Worm (Caenorhabditis elegans): ENCODE results near the gene col-122.

The col-122 gene

DNA sequence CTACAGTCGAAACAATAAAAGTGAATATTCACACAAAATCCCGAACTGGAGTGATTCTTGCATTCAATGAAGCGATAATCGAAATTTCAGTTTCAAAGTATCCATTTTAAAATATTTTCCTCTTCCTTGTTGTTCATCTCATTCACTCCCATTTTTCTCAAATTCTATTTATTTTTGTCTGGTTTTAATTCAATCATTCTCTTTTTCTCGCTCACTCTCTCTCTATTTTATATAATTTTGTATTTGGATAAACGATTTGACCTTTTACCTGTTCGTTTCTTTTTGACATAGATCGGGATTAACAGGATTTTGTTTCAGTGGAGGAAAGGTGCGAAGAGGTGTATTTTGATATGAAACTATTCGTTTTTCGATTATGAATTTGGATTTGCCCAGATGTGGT is 17.2 kb upstream of the col-122 start, which contains the start of gene T05A1.5:
Gene T05A1.5 (plus strand): TSS at position 301 of the 400 bp plus-strand sequence.
- TF ChIP-seq ets-4 (GFP tag; optimal IDR thresholded peaks at IDR 0.05) (no peak), sptf-2 (GFP tag; optimal IDR thresholded peaks at IDR 0.05) (no peak), nhr-120 (GFP tag; IDR thresholded peaks at IDR 0.05) (no peak), T07F8.4 (tag; optimal IDR thresholded peaks at IDR 0.05) (no peak), Y79H2A.3 (GFP tag; conservative IDR thresholded peaks at IDR 0.05) (no peak), efl-1 (GFP tag; optimal IDR thresholded peaks at IDR 0.05) (no peak), tbp1 (GFP tag; optimal IDR thresholded peaks at IDR 0.05) (no peak), madf-8 (GFP tag; conservative IDR thresholded peaks at IDR 0.05) (no peak), lsy-27 (tag; optimal IDR thresholded peaks at IDR 0.05; ENCODE audit: borderline replicate concordance, insufficient read depth) (no peak), sea-2 (GFP tag; IDR thresholded peaks at IDR 0.05) (no peak), C17E4.6 (GFP tag; IDR thresholded peaks at IDR 0.05) (no peak), F55B11.4 (tag; optimal IDR thresholded peaks at IDR 0.05; ENCODE audit: borderline replicate concordance, insufficient read depth) (no peak), madf-10 (tag; optimal IDR thresholded peaks at IDR 0.05) (no peak), nhr-90 (tag; optimal IDR thresholded peaks at IDR 0.05) (no peak), egl-18 (GFP tag; IDR thresholded peaks at IDR 0.05) (no peak), fkh-3 (tag; optimal IDR thresholded peaks at IDR 0.05) (no peak)

ce11 chrIV:9563529-9564376 is 574 bp downstream of the col-122 start:
- peak; percentile 24 for TF ChIP-seq F22D6.2 (tag; optimal IDR thresholded peaks at IDR 0.05)
- TF ChIP-seq lin-26 (GFP tag; IDR thresholded peaks at IDR 0.05): peak; percentile 81
- TF ChIP-seq fkh-3 (tag; optimal IDR thresholded peaks at IDR 0.05): no peak
- no peak for TF ChIP-seq F33H1.4 (GFP tag; IDR thresholded peaks at IDR 0.05)
- TF ChIP-seq B0019.2 (GFP tag; conservative IDR thresholded peaks at IDR 0.05): no peak
- TF ChIP-seq madf-6 (GFP tag; IDR thresholded peaks at IDR 0.05): no peak
- no peak for TF ChIP-seq ztf-3 (GFP tag; optimal IDR thresholded peaks at IDR 0.05)
- TF ChIP-seq hmg-1.2 (GFP tag; IDR thresholded peaks at IDR 0.05): no peak
- no peak for TF ChIP-seq lin-35 (GFP tag; optimal IDR thresholded peaks at IDR 0.05)
- peak; percentile 18 for TF ChIP-seq nhr-90 (tag; optimal IDR thresholded peaks at IDR 0.05)
- TF ChIP-seq ztf-18 (tag; optimal IDR thresholded peaks at IDR 0.05): peak; percentile 22
- no peak for TF ChIP-seq F57A8.1 (GFP tag; optimal IDR thresholded peaks at IDR 0.05)
- peak; percentile 10 for TF ChIP-seq ets-4 (GFP tag; optimal IDR thresholded peaks at IDR 0.05)
- no peak for TF ChIP-seq C17E4.6 (GFP tag; IDR thresholded peaks at IDR 0.05)
- no peak for TF ChIP-seq B0035.1 (tag; optimal IDR thresholded peaks at IDR 0.05)
- no peak for TF ChIP-seq nhr-27 (tag; optimal IDR thresholded peaks at IDR 0.05)
- no peak for TF ChIP-seq aptf-3 (GFP tag; IDR thresholded peaks at IDR 0.05)
- no peak for TF ChIP-seq C06A6.2 (GFP tag; conservative IDR thresholded peaks at IDR 0.05)
- no peak for TF ChIP-seq madf-10 (tag; optimal IDR thresholded peaks at IDR 0.05)
- TF ChIP-seq Y53G8AR.9 (GFP tag; conservative IDR thresholded peaks at IDR 0.05): no peak
- no peak for TF ChIP-seq athp-1 (tag; optimal IDR thresholded peaks at IDR 0.05)
- no peak for TF ChIP-seq Y95B8A.8 (GFP tag; IDR thresholded peaks at IDR 0.05)
- TF ChIP-seq F52B5.7 (tag; optimal IDR thresholded peaks at IDR 0.05): peak; percentile 0
- no peak for TF ChIP-seq B0261.1 (tag; optimal IDR thresholded peaks at IDR 0.05)
- peak; percentile 14 for TF ChIP-seq sptf-2 (GFP tag; optimal IDR thresholded peaks at IDR 0.05)
- TF ChIP-seq mcd-1 (GFP tag; IDR thresholded peaks at IDR 0.05): no peak
- no peak for TF ChIP-seq F49E8.2 (tag; optimal IDR thresholded peaks at IDR 0.05; ENCODE audit: insufficient read depth)
- TF ChIP-seq mes-4 (tag; optimal IDR thresholded peaks at IDR 0.05): no peak
- TF ChIP-seq egrh-3 (GFP tag; IDR thresholded peaks at IDR 0.05): peak; percentile 90
- no peak for TF ChIP-seq Y79H2A.3 (GFP tag; conservative IDR thresholded peaks at IDR 0.05)
- TF ChIP-seq lag-1 (GFP tag; IDR thresholded peaks at IDR 0.05): no peak
- no peak for TF ChIP-seq cebp-2 (GFP tag; IDR thresholded peaks at IDR 0.05)
- peak; percentile 83 for TF ChIP-seq ceh-79 (tag; optimal IDR thresholded peaks at IDR 0.05)
- TF ChIP-seq cebp-1 (GFP tag; IDR thresholded peaks at IDR 0.05): no peak
- TF ChIP-seq cebp-1 (tag; optimal IDR thresholded peaks at IDR 0.05): no peak
- no peak for TF ChIP-seq Y53F4B.3 (GFP tag; IDR thresholded peaks at IDR 0.05)
